Fruit fly (Drosophila melanogaster) whole organism, embryonic: ENCODE data around the gene CG3544.

ENCODE experiments used
- Adf1 ChIP-seq: fragments of 200-800 bp; sonication (Bioruptor generic); IDR thresholded peaks from 2 replicates; pipeline ENCODE4 v1.3.6; 2022; ENCODE audit warnings: missing biosample characterization, missing genetic modification characterization
- Awh ChIP-seq: fragments of 200-800 bp; sonication (Bioruptor generic); IDR thresholded peaks from 2 replicates; pipeline ENCODE4, ENCODE4 v1.3.6; 2022; ENCODE audit warnings: missing biosample characterization, missing genetic modification characterization
- Bdp1 ChIP-seq: fragments of 200-800 bp; sonication (Bioruptor generic); optimal IDR thresholded peaks from 3 replicates; lab custom pipeline; 2016; ENCODE audit warnings: missing biosample characterization, missing genetic modification characterization
- C15 ChIP-seq: fragments of 200-800 bp; sonication (Bioruptor generic); IDR thresholded peaks from 3 replicates; pipeline ENCODE4 v1.3.6; 2022; ENCODE audit warnings: missing biosample characterization, missing genetic modification characterization
- CG10147 ChIP-seq: fragments of 200-800 bp; sonication (Bioruptor generic); optimal IDR thresholded peaks from 2 replicates; lab custom pipeline; 2019; ENCODE audit warnings: missing biosample characterization, mild to moderate bottlenecking, missing genetic modification characterization, moderate library complexity
- CG1024 ChIP-seq: fragments of 200-800 bp; sonication (Bioruptor generic); IDR thresholded peaks from 2 replicates; pipeline ENCODE4 v1.3.6; 2022; ENCODE audit warnings: missing biosample characterization, missing genetic modification characterization
- CG10274 ChIP-seq: fragments of 200-800 bp; sonication (Bioruptor generic); optimal IDR thresholded peaks from 3 replicates; lab custom pipeline; 2017; ENCODE audit warnings: missing biosample characterization, mild to moderate bottlenecking, missing genetic modification characterization
- CG10431 ChIP-seq: fragments of 200-800 bp; sonication (Bioruptor generic); optimal IDR thresholded peaks from 3 replicates; lab custom pipeline; 2018; ENCODE audit warnings: missing biosample characterization, mild to moderate bottlenecking, missing genetic modification characterization
- CG11560 ChIP-seq: fragments of 200-800 bp; sonication (Bioruptor generic); IDR thresholded peaks from 3 replicates; pipeline ENCODE4 v1.3.6; 2022; ENCODE audit warnings: missing biosample characterization, missing genetic modification characterization
- CG11695 ChIP-seq: fragments of 200-800 bp; sonication (Bioruptor generic); IDR thresholded peaks from 3 replicates; pipeline ENCODE4 v1.3.6; 2022; ENCODE audit warnings: missing biosample characterization, missing genetic modification characterization
- CG12236 ChIP-seq: fragments of 200-800 bp; sonication (Bioruptor generic); optimal IDR thresholded peaks from 2 replicates; lab custom pipeline; 2016; ENCODE audit warnings: missing biosample characterization, missing genetic modification characterization
- CG12299 ChIP-seq: fragments of 200-800 bp; sonication (Bioruptor generic); optimal IDR thresholded peaks from 2 replicates; lab custom pipeline; 2018; ENCODE audit warnings: missing biosample characterization, mild to moderate bottlenecking, missing genetic modification characterization
- CG14667 ChIP-seq: fragments of 200-800 bp; sonication (Bioruptor generic); IDR thresholded peaks from 2 replicates; pipeline ENCODE4 v1.3.6; 2022; ENCODE audit warnings: missing biosample characterization, missing genetic modification characterization
- CG14860 ChIP-seq: fragments of 200-800 bp; sonication (Bioruptor generic); IDR thresholded peaks from 3 replicates; pipeline ENCODE4 v1.3.6; 2022; ENCODE audit warnings: missing biosample characterization, missing genetic modification characterization; ENCODE audit not compliant: partially characterized antibody
- CG1529 ChIP-seq: fragments of 200-800 bp; sonication (Bioruptor generic); optimal IDR thresholded peaks from 3 replicates; lab custom pipeline; 2018; ENCODE audit warnings: missing biosample characterization, missing genetic modification characterization
- CG15479 ChIP-seq: fragments of 200-800 bp; sonication (Bioruptor generic); optimal IDR thresholded peaks from 3 replicates; lab custom pipeline; 2019; ENCODE audit warnings: missing biosample characterization, mild to moderate bottlenecking, missing genetic modification characterization, moderate library complexity
- CG16779 ChIP-seq: fragments of 200-800 bp; sonication (Bioruptor generic); IDR thresholded peaks from 2 replicates; pipeline ENCODE4 v1.3.6; 2022; ENCODE audit warnings: missing biosample characterization, missing genetic modification characterization
- CG1792 ChIP-seq: fragments of 200-800 bp; sonication (Bioruptor generic); optimal IDR thresholded peaks from 2 replicates; lab custom pipeline; 2016; ENCODE audit warnings: missing biosample characterization, missing genetic modification characterization
- CG18262 ChIP-seq: fragments of 200-800 bp; optimal IDR thresholded peaks from 3 replicates; lab custom pipeline; 2019; ENCODE audit warnings: missing biosample characterization, mild to moderate bottlenecking, missing genetic modification characterization, moderate library complexity
- CG2120 ChIP-seq: fragments of 200-800 bp; sonication (Bioruptor generic); optimal IDR thresholded peaks from 3 replicates; lab custom pipeline; 2016; ENCODE audit warnings: missing biosample characterization, missing genetic modification characterization
- CG2875 ChIP-seq: fragments of 200-800 bp; sonication (Bioruptor generic); optimal IDR thresholded peaks from 2 replicates; lab custom pipeline; 2017; ENCODE audit warnings: missing biosample characterization, mild to moderate bottlenecking, missing genetic modification characterization, missing genetic modification reagents
- CG3407 ChIP-seq: fragments of 200-800 bp; sonication (Bioruptor generic); optimal IDR thresholded peaks from 2 replicates; lab custom pipeline; 2018; ENCODE audit warnings: missing biosample characterization, mild to moderate bottlenecking, missing genetic modification characterization
- CG34376 ChIP-seq: fragments of 200-800 bp; sonication (Bioruptor generic); optimal IDR thresholded peaks from 2 replicates; lab custom pipeline; 2018; ENCODE audit warnings: missing biosample characterization, mild to moderate bottlenecking, missing genetic modification characterization
- CG4617 ChIP-seq: fragments of 200-800 bp; sonication (Bioruptor generic); optimal IDR thresholded peaks from 3 replicates; lab custom pipeline; 2016; ENCODE audit warnings: missing biosample characterization, missing genetic modification characterization, borderline replicate concordance
- CG4707 ChIP-seq: fragments of 200-800 bp; sonication (Bioruptor generic); optimal IDR thresholded peaks from 2 replicates; lab custom pipeline; 2018; ENCODE audit warnings: missing biosample characterization, mild to moderate bottlenecking, missing genetic modification characterization, moderate library complexity
- CG7786 ChIP-seq: fragments of 200-800 bp; sonication (Bioruptor generic); optimal IDR thresholded peaks from 2 replicates; lab custom pipeline; 2016; ENCODE audit warnings: missing biosample characterization, missing genetic modification characterization
- CG7987 ChIP-seq: fragments of 200-800 bp; sonication (Bioruptor generic); optimal IDR thresholded peaks from 2 replicates; lab custom pipeline; 2018; ENCODE audit warnings: missing biosample characterization, mild to moderate bottlenecking, missing genetic modification characterization, moderate library complexity
- CHES-1-like ChIP-seq: fragments of 200-800 bp; sonication (Bioruptor generic); optimal IDR thresholded peaks from 2 replicates; lab custom pipeline; 2016; ENCODE audit warnings: missing biosample characterization, missing genetic modification characterization
- Drgx ChIP-seq: fragments of 200-800 bp; sonication (Bioruptor generic); IDR thresholded peaks from 2 replicates; pipeline ENCODE4 v1.3.6; 2022; ENCODE audit warnings: missing biosample characterization, missing genetic modification characterization
- Hr3 ChIP-seq: fragments of 200-800 bp; sonication (Bioruptor generic); optimal IDR thresholded peaks from 3 replicates; lab custom pipeline; 2016; ENCODE audit warnings: missing biosample characterization, missing genetic modification characterization
- MBD-R2 ChIP-seq: fragments of 200-800 bp; sonication (Bioruptor generic); IDR thresholded peaks from 2 replicates; pipeline ENCODE4 v1.3.6; 2022; ENCODE audit warnings: missing biosample characterization, missing genetic modification characterization
- Oaz ChIP-seq: fragments of 200-800 bp; sonication (Bioruptor generic); IDR thresholded peaks from 2 replicates; pipeline ENCODE4 v1.3.6; 2022; ENCODE audit warnings: missing biosample characterization, missing genetic modification characterization
- Ravus ChIP-seq: fragments of 200-800 bp; sonication (Bioruptor generic); IDR thresholded peaks from 2 replicates; pipeline ENCODE4 v1.3.6; 2022; ENCODE audit warnings: missing biosample characterization, missing genetic modification characterization
- Rx ChIP-seq: fragments of 200-800 bp; sonication (Bioruptor generic); IDR thresholded peaks from 2 replicates; pipeline ENCODE4 v1.3.6; 2022; ENCODE audit warnings: missing biosample characterization, missing genetic modification characterization
- Scr ChIP-seq: fragments of 200-800 bp; sonication (Bioruptor generic); IDR thresholded peaks from 2 replicates; pipeline ENCODE4 v1.3.6; 2022; ENCODE audit warnings: missing biosample characterization, missing genetic modification characterization; ENCODE audit not compliant: partially characterized antibody
- Ssrp ChIP-seq: fragments of 200-800 bp; sonication (Bioruptor generic); optimal IDR thresholded peaks from 2 replicates; lab custom pipeline; 2018; ENCODE audit warnings: missing biosample characterization, mild to moderate bottlenecking, missing genetic modification characterization, moderate library complexity
- Vsx1 ChIP-seq: fragments of 200-800 bp; sonication (Bioruptor generic); optimal IDR thresholded peaks from 2 replicates; lab custom pipeline; 2017; ENCODE audit warnings: missing biosample characterization, mild to moderate bottlenecking, missing genetic modification characterization, missing genetic modification reagents
- ash1 ChIP-seq: fragments of 200-800 bp; sonication (Bioruptor generic); optimal IDR thresholded peaks from 2 replicates; lab custom pipeline; 2018; ENCODE audit warnings: missing biosample characterization, mild to moderate bottlenecking, missing genetic modification characterization
- cas ChIP-seq: fragments of 200-800 bp; sonication (Bioruptor generic); IDR thresholded peaks from 2 replicates; pipeline ENCODE4 v1.3.6; 2022; ENCODE audit warnings: missing biosample characterization, missing genetic modification characterization
- chn ChIP-seq: fragments of 200-800 bp; sonication (Bioruptor generic); optimal IDR thresholded peaks from 2 replicates; lab custom pipeline; 2016; ENCODE audit warnings: missing biosample characterization, missing genetic modification characterization
- danr ChIP-seq: fragments of 200-800 bp; sonication (Bioruptor generic); IDR thresholded peaks from 2 replicates; pipeline ENCODE4 v1.3.6; 2022; ENCODE audit warnings: missing biosample characterization, missing genetic modification characterization
- disco-r ChIP-seq: fragments of 200-800 bp; sonication (Bioruptor generic); optimal IDR thresholded peaks from 2 replicates; lab custom pipeline; 2016; ENCODE audit warnings: missing biosample characterization, missing genetic modification characterization
- ems ChIP-seq: fragments of 200-800 bp; sonication (Bioruptor generic); optimal IDR thresholded peaks from 3 replicates; lab custom pipeline; 2016; ENCODE audit warnings: missing biosample characterization, missing genetic modification characterization
- fd3F ChIP-seq: fragments of 200-800 bp; sonication (Bioruptor generic); optimal IDR thresholded peaks from 2 replicates; lab custom pipeline; 2018; ENCODE audit warnings: missing biosample characterization, mild to moderate bottlenecking, missing genetic modification characterization, moderate library complexity
- grau ChIP-seq: fragments of 200-800 bp; optimal IDR thresholded peaks from 3 replicates; lab custom pipeline; 2019; ENCODE audit warnings: missing biosample characterization, mild to moderate bottlenecking, missing genetic modification characterization, moderate library complexity
- hb ChIP-seq: fragments of 200-800 bp; sonication (Bioruptor generic); IDR thresholded peaks from 3 replicates; pipeline ENCODE4 v1.3.6; 2022; ENCODE audit warnings: missing biosample characterization, missing genetic modification characterization; ENCODE audit not compliant: partially characterized antibody
- hth ChIP-seq: fragments of >200 bp; optimal IDR thresholded peaks from 2 replicates; lab custom pipeline; 2017; ENCODE audit warnings: inconsistent platforms
- lbe ChIP-seq: fragments of 200-800 bp; sonication (Bioruptor generic); optimal IDR thresholded peaks from 2 replicates; lab custom pipeline; 2016; ENCODE audit warnings: missing biosample characterization, mild to moderate bottlenecking, missing genetic modification characterization
- pum ChIP-seq: fragments of 200-800 bp; sonication (Bioruptor generic); optimal IDR thresholded peaks from 2 replicates; lab custom pipeline; 2016; ENCODE audit warnings: missing biosample characterization, missing genetic modification characterization
- sc ChIP-seq, 3 experiments: fragments of >200 bp in 2 of 3; fragments of 200-800 bp in 1 of 3; sonication (Bioruptor generic) in 1 of 3; optimal IDR thresholded peaks; 2 replicates in 2 of 3; 3 replicates in 1 of 3; lab custom pipeline; 2017; ENCODE audit warnings: mild to moderate bottlenecking in 1 of 3, missing biosample characterization in 1 of 3, missing genetic modification characterization in 1 of 3, missing genetic modification reagents in 1 of 3
- stwl ChIP-seq: fragments of 200-800 bp; sonication (Bioruptor generic); optimal IDR thresholded peaks from 3 replicates; lab custom pipeline; 2018; ENCODE audit warnings: missing biosample characterization, mild to moderate bottlenecking, missing genetic modification characterization, moderate library complexity
- vvl ChIP-seq: fragments of 200-800 bp; sonication (Bioruptor generic); IDR thresholded peaks from 2 replicates; pipeline ENCODE4 v1.3.6; 2022; ENCODE audit warnings: missing biosample characterization, missing genetic modification characterization

Gene CG3544

dm6 chr2L:740031-740430 is 44.1 kb upstream of the CG3544 start (continued):
- TF ChIP-seq CG4617 (GFP tag; lab: Kevin White, UChicago) (no peak), Hr3 (peak; percentile 21), cas (GFP tag; lab: Robert Waterston, UW) (no peak), lbe (GFP tag; lab: Kevin White, UChicago) (no peak), CG1529 (GFP tag; lab: Kevin White, UChicago) (no peak), pum (GFP tag; lab: Kevin White, UChicago) (no peak), Awh (GFP tag; lab: Robert Waterston, UW) (no peak), CG1792 (GFP tag; lab: Kevin White, UChicago) (no peak), hb (GFP tag; lab: Robert Waterston, UW) (0 out of 3 replicates have a peak, but pooled peaks have one; percentile 46), CG10431 (GFP tag; lab: Kevin White, UChicago) (no peak), Ravus (GFP tag; lab: Robert Waterston, UW) (no peak), CG10147 (GFP tag; lab: Kevin White, UChicago) (no peak), CG7987 (GFP tag; lab: Kevin White, UChicago) (no peak), stwl (tag; lab: Kevin White, UChicago) (peak; percentile 91), CG2875 (no peak), hth (lab: Kevin White, UChicago) (no peak), disco-r (no peak), CHES-1-like (GFP tag; lab: Kevin White, UChicago) (no peak), CG7786 (no peak), CG11560 (peak; percentile 70), CG18262 (tag; lab: Kevin White, UChicago) (no peak), vvl (GFP tag; lab: Robert Waterston, UW) (peak; percentile 37; the same call in 1 of the 2 replicates), Ssrp (tag; lab: Kevin White, UChicago) (no peak), CG12299 (no peak), sc (optimal IDR thresholded peaks at IDR 0.05; lab: Kevin White, UChicago) (no peak), sc (GFP tag; optimal IDR thresholded peaks at IDR 0.05; lab: Kevin White, UChicago) (no peak), Vsx1 (GFP tag; lab: Kevin White, UChicago) (no peak), C15 (GFP tag; lab: Robert Waterston, UW) (no peak), Rx (GFP tag; lab: Robert Waterston, UW) (no peak), CG14860 (GFP tag; lab: Robert Waterston, UW) (0 out of 3 replicates have a peak, but pooled peaks have one; percentile 35), Oaz (GFP tag; lab: Robert Waterston, UW) (no peak), CG11695 (GFP tag; lab: Robert Waterston, UW) (no peak), CG2120 (no peak), fd3F (GFP tag; lab: Kevin White, UChicago) (no peak), Drgx (no peak), ems (GFP tag; lab: Kevin White, UChicago) (no peak), CG3407 (GFP tag; lab: Kevin White, UChicago) (no peak), danr (no peak), CG10274 (GFP tag; lab: Kevin White, UChicago) (no peak), Adf1 (GFP tag; lab: Robert Waterston, UW) (no peak), CG1024 (GFP tag; lab: Robert Waterston, UW) (no peak), CG14667 (GFP tag; lab: Robert Waterston, UW) (peak; percentile 24; the same call in 1 of the 2 replicates), CG12236 (no peak), chn (GFP tag; lab: Kevin White, UChicago) (no peak), CG16779 (GFP tag; lab: Robert Waterston, UW) (no peak), CG4707 (GFP tag; lab: Kevin White, UChicago) (no peak), grau (tag; lab: Kevin White, UChicago) (peak; percentile 17), CG34376 (GFP tag; lab: Kevin White, UChicago) (no peak), Bdp1 (peak; percentile 50), ash1 (GFP tag; lab: Kevin White, UChicago) (no peak), MBD-R2 (GFP tag; lab: Robert Waterston, UW) (peak; percentile 51), CG15479 (GFP tag; lab: Kevin White, UChicago) (no peak), Scr (GFP tag; lab: Robert Waterston, UW) (peak; percentile 15; the same call in 1 of the 2 replicates)
